Worm (Caenorhabditis elegans) whole organism, L4/young adult: ENCODE measurements around the gene rgl-1.

Source experiments
- W03F9.2 ChIP-seq: fragments of 150-350 bp; optimal IDR thresholded peaks from 2 replicates; lab custom pipeline; 2014; ENCODE audit warnings: missing biosample characterization, missing genetic modification characterization
- dao-5 ChIP-seq: sonication (generic microtip); optimal IDR thresholded peaks from 2 replicates; lab custom pipeline; 2016; ENCODE audit warnings: missing genotype, missing genetic modification characterization, moderate library complexity, missing compliant biosample characterization
- him-1 ChIP-seq: sonication (generic microtip); optimal IDR thresholded peaks from 2 replicates; lab custom pipeline; 2016; ENCODE audit warnings: missing genotype, missing genetic modification reagents, missing genetic modification characterization, missing compliant biosample characterization

The rgl-1 gene

DNA sequence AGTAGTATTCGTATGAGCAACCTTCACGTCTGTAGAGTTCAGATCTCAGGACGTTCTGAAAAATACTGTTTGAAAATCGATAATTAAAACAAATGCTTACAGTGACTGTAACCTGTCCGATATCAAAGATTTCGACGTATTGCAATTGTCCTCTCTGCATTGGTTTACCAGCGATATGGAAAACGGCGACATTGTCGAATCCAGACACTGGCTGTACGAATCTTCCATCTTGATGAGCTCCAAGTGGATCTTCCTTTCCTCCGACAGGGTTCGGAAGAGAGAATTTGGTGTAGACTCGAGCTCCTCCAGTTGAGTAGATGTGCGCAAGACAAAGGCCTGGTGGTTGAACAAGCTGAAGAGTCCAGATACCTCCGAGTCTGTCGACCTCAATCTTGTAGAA, 8.5 kb upstream of the rgl-1 start:
- TF ChIP-seq dao-5 (tag; lab: Kevin White, UChicago) (no peak), him-1 (tag; lab: Kevin White, UChicago) (no peak), W03F9.2 (tag; lab: Kevin White, UChicago) (no peak)

DNA sequence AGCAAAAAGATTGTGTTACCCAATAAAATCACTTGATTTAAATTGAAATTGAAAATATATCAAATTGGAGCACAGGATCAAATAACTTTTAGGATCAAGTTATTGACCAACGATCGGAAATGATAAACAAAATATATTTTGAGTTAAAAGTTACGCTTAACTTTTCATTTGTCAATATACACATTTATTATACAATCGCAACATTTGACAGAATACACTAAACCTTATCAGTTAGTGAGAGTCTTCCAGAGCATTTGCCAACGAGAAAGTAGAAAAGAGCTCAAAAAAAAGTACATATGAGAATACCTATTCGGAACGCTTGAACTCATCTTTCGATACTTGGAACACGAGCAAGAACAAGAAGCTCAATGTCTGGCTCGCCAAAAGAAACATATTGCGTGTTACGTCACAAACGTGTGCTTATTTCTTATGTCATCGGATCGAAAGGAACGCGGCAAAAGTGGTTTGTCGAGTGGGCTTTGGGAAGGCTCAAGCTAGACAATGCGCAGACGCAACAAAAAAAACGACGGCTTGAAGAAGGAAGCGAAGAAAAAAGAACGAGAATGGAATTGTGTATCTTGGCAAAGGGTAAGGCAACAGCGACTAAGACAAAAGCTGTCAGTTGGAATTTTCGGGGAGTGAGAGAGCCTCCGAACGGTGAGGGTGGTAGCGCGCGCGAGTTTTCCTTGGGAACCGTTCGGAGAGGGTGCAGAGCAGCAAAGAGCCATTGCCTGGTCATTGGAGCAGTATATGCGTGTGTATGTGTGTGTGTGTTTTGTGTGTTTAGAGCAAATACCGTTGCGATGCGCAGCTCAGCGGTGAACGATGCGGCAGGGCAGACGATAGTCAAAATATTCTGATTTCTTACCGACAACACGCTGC, 6.4 kb upstream of the rgl-1 start:
- TF ChIP-seq W03F9.2 (tag; lab: Kevin White, UChicago) (no peak), him-1 (tag; lab: Kevin White, UChicago) (no peak), dao-5 (tag; lab: Kevin White, UChicago) (no peak)

- no peak for TF ChIP-seq him-1 (tag; lab: Kevin White, UChicago)
- TF ChIP-seq W03F9.2 (tag; lab: Kevin White, UChicago) = no peak
- no peak for TF ChIP-seq dao-5 (tag; lab: Kevin White, UChicago)
Observed at ce11 chrX:3223135-3223534, 3.0 kb upstream of the rgl-1 start.

DNA sequence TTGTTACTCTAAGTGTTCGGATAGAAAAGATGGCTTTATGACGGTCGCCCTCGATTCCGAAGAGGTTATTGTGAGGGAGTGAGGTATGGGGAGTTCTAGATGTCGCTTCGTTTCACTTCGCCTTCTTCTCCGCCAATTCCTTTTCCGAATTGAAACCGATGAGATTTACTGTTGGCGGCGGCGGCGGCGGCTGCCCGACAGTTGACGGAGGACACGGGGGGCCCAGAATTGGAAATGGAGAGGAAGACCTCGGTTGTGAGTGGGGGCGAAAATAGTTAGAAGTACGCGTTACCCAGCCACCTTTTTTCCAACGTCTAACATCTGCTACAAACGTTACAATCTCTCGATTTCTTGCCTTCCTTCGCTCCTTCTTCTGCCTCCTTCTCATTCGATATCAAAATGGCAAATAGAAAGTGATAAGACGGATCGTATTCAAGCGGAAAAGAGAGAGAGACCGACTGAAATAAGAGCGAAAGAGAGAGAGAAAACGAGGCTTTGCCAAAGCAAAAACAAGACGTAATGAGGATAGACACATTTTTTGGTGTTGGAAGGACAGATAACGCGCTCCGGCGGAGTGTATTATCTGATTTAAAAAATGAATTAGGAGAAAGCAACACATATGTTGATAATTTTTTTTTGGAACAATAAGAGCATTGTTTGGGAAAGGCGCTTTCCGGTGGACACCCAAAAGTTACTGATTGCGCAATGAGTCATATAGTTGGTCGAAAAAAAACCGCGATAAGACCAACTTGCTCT, 1.9 kb downstream of the rgl-1 start:
- TF ChIP-seq W03F9.2 (tag; lab: Kevin White, UChicago) (no peak), dao-5 (tag; lab: Kevin White, UChicago) (no peak), him-1 (tag; lab: Kevin White, UChicago) (no peak)

DNA sequence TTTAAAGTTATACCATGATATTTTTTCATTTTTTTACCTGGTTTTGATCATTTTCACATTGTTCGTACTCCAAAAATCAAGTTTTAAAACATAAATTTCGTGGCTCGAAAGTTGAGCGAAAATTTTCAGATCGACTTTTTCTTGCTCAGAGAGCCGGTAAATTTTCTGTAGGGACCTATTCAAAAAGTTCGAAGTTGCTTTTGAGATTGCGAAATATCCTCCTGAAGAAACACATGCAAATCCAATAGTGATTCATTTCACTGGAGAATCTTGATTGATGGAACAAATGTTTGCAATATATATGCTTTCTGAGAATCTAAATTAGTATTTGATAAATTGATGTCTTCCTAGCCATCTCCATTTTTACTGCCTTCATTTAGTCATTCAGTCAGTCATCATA, 3.5 kb downstream of the rgl-1 start:
- TF ChIP-seq him-1 (tag; lab: Kevin White, UChicago) = no peak
- TF ChIP-seq dao-5 (tag; lab: Kevin White, UChicago) = no peak
- no peak for TF ChIP-seq W03F9.2 (tag; lab: Kevin White, UChicago)

DNA sequence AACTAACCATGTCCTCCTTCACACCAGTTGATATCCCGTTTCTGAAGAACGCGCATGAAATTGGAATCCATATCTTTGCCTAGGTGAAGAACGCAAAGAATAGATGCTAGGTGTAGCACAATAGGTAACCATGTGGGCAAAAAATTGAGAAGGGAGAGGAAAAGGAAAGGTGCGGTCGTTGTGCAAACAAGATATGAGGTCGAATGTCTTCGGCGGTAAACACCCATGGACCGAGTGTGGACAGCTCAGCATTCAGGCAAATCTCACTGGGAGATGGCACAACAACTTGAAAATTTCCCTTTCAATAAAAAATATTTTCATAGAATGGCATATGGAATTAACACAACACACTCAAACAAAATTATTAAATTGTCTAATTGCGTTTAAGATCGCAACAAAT, 10.6 kb downstream of the rgl-1 start, which contains the start of gene F28B4.4:
Gene F28B4.4, minus strand, starts transcription at position 101 of the 400 bp plus-strand sequence.
- TF ChIP-seq W03F9.2 (tag; lab: Kevin White, UChicago) (no peak), him-1 (tag; lab: Kevin White, UChicago) (no peak), dao-5 (tag; lab: Kevin White, UChicago) (no peak)

- TF ChIP-seq W03F9.2 (tag; lab: Kevin White, UChicago) (no peak), him-1 (tag; lab: Kevin White, UChicago) (no peak), dao-5 (tag; lab: Kevin White, UChicago) (no peak)
Observed at ce11 chrX:3204778-3205177, 15.4 kb downstream of the rgl-1 start, which contains the start of gene F28B4.1. TSS of gene F28B4.1 (plus strand) at chrX:3205078.

DNA sequence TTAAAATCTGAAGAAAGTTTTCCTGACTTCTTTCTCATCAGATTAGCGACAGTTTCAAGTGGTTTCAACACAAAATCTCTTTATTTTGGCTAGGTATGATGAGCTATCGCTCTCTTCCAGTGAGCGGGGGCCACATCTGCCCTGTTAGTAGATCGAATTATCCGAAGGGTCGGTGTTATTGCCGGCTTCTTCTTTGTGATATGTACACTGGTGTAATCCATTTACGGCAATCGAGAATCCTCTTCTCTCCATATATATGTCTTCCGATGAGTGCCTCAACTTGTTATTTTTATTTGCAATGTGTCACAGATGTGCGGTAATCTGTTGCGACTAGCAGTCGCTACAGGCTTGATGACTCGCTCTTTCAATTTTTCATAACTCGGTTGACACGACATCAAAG, 17.8 kb downstream of the rgl-1 start:
- TF ChIP-seq him-1 (tag; lab: Kevin White, UChicago) (no peak), dao-5 (tag; lab: Kevin White, UChicago) (no peak), W03F9.2 (tag; lab: Kevin White, UChicago) (no peak)

- TF ChIP-seq him-1 (tag; lab: Kevin White, UChicago) (no peak), dao-5 (tag; lab: Kevin White, UChicago) (no peak), W03F9.2 (tag; lab: Kevin White, UChicago) (no peak)
Observed at ce11 chrX:3199249-3199648, 20.9 kb downstream of the rgl-1 start, which contains the start of gene fax-1. TSS of gene fax-1 (minus strand) at chrX:3199349.

DNA sequence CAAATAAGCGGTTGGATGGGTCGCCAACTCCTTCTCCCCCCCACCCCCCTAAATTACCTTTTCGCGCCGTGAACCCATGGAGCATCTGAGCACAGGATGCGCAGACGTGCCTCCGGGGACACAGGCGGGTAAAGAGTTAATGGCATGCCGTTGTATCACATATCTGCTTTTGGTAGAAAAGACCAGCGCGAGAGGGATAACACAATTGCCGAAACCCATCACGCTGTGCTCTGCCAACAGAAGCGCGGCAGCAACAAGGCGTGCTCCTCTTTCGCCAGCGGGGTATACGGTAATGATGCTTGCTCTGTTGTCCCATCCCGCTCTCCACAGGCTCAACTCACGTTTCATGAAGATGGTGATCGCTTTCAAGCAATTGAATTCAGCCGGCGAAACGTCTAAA, 22.8 kb downstream of the rgl-1 start:
- TF ChIP-seq dao-5 (tag; lab: Kevin White, UChicago) (no peak), him-1 (tag; lab: Kevin White, UChicago) (no peak), W03F9.2 (tag; lab: Kevin White, UChicago) (no peak)

DNA sequence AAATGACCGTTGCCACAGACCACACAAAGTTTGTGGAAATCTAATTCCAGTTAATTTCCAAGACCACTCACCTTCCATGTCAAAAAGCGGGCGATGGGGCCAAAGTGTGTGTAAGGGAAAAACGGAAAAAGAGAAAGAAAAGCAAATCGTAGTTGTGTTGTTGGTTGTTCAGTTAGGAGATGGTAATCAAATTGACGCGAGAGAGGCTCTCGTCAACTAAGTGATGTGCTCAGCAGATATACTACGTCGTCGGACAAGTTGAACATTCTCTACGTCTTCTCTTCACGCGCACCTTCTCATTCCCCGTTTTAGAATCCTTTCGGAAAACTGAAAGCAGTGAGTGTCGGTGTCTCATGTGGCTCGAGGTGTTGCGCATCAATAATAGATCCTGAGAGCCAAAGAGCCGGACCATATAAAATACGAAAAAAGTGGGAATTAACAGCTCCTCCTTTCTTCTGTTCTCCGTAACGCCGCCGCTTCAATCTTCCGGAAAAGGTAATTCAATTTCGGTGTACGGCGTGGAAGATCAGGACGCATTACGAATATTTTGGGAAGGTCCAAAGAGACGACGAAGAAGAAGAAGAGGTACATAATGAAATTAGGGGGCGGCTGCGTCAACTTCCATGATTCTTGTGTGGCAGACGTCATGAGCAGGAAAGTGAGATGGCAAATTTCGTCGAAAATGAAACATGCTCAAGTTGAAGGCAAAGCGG, 28.7 kb downstream of the rgl-1 start:
- TF ChIP-seq dao-5 (tag; lab: Kevin White, UChicago) (no peak), W03F9.2 (tag; lab: Kevin White, UChicago) (no peak), him-1 (tag; lab: Kevin White, UChicago) (no peak)

ce11 chrX:3190193-3190592, 30.0 kb downstream of the rgl-1 start:
- TF ChIP-seq him-1 (tag; lab: Kevin White, UChicago) (no peak), dao-5 (tag; lab: Kevin White, UChicago) (no peak), W03F9.2 (tag; lab: Kevin White, UChicago) (no peak)
